Worm (Caenorhabditis elegans) whole organism, late embryonic: ENCODE data around the gene lmd-4.

ENCODE experiments used
- ceh-24 ChIP-seq: sonication (generic microtip); optimal IDR thresholded peaks from 2 replicates; lab custom pipeline; 2016; ENCODE audit warnings: mild to moderate bottlenecking, missing genetic modification characterization, missing compliant biosample characterization
- ceh-30 ChIP-seq: fragments of 150-350 bp; optimal IDR thresholded peaks from 2 replicates; lab custom pipeline; 2014; ENCODE audit warnings: missing biosample characterization, missing genetic modification characterization
- ceh-45 ChIP-seq: fragments of 200-800 bp; sonication (Bioruptor generic); IDR thresholded peaks from 2 replicates; pipeline ENCODE4 v1.3.6; 2022; ENCODE audit warnings: missing genetic modification reagents, missing genetic modification characterization, missing compliant biosample characterization
- elt-4 ChIP-seq: sonication (generic microtip); optimal IDR thresholded peaks from 2 replicates; lab custom pipeline; 2016; ENCODE audit warnings: missing genetic modification characterization, missing compliant biosample characterization
- hlh-30 ChIP-seq: sonication (generic microtip); optimal IDR thresholded peaks from 2 replicates; lab custom pipeline; 2017; ENCODE audit warnings: antibody characterized with exemption, missing genetic modification characterization, missing compliant biosample characterization; ENCODE audit not compliant: insufficient read depth
- hlh-6 ChIP-seq: sonication (generic microtip); optimal IDR thresholded peaks from 2 replicates; lab custom pipeline; 2016; ENCODE audit warnings: missing genotype, missing genetic modification characterization, missing compliant biosample characterization
- hlh-8 ChIP-seq: sonication (generic microtip); optimal IDR thresholded peaks from 2 replicates; lab custom pipeline; 2016; ENCODE audit warnings: missing genotype, missing genetic modification characterization, missing compliant biosample characterization
- lin-11 ChIP-seq: fragments of 200-800 bp; sonication (Bioruptor generic); optimal IDR thresholded peaks from 2 replicates; lab custom pipeline; 2018; ENCODE audit warnings: mild to moderate bottlenecking, missing genetic modification characterization, missing compliant biosample characterization
- nhr-11 ChIP-seq: fragments of 150-350 bp; optimal IDR thresholded peaks from 2 replicates; lab custom pipeline; 2014; ENCODE audit warnings: missing biosample characterization, missing genetic modification characterization
- pag-3 ChIP-seq: sonication (generic microtip); optimal IDR thresholded peaks from 2 replicates; lab custom pipeline; 2016; ENCODE audit warnings: missing compliant biosample characterization, missing genetic modification characterization, borderline replicate concordance
- pha-4 ChIP-seq: fragments of 150-350 bp; optimal IDR thresholded peaks from 2 replicates; lab custom pipeline; 2018; ENCODE audit warnings: missing biosample characterization, missing genetic modification reagents, missing genetic modification characterization
- pros-1 ChIP-seq: fragments of 150-350 bp; optimal IDR thresholded peaks from 2 replicates; lab custom pipeline; 2014; ENCODE audit warnings: missing biosample characterization, missing genetic modification reagents, missing genetic modification characterization
- unc-3 ChIP-seq, 2 experiments: fragments of 200-800 bp in 1 of 2; sonication (Bioruptor generic) in 1 of 2; sonication (generic microtip) in 1 of 2; conservative IDR thresholded peaks in 1 of 2; optimal IDR thresholded peaks in 1 of 2; 2 replicates each; pipeline versions ENCODE4 v1.3.6 to Lab custom; 2016 to 2022; ENCODE audit warnings: missing compliant biosample characterization in 2 of 2, missing genetic modification characterization in 2 of 2, missing genetic modification reagents in 1 of 2
- unc-42 ChIP-seq: sonication (generic microtip); optimal IDR thresholded peaks from 2 replicates; lab custom pipeline; 2016; ENCODE audit warnings: missing genotype, missing genetic modification characterization, missing compliant biosample characterization

- TF ChIP-seq pha-4 (tag; lab: Kevin White, UChicago): no peak
- no peak for TF ChIP-seq ceh-30 (tag; lab: Kevin White, UChicago)
- no peak for TF ChIP-seq nhr-11
- no peak for TF ChIP-seq hlh-30 (tag; lab: Kevin White, UChicago)
- no peak for TF ChIP-seq pros-1
- TF ChIP-seq ceh-24: no peak
- no peak for TF ChIP-seq lin-11 (tag; lab: Kevin White, UChicago)
- no peak for TF ChIP-seq unc-42 (tag; lab: Kevin White, UChicago)
- TF ChIP-seq unc-3 (GFP tag; conservative IDR thresholded peaks at IDR 0.05; lab: Robert Waterston, UW): no peak
- TF ChIP-seq unc-3 (tag; optimal IDR thresholded peaks at IDR 0.05; lab: Kevin White, UChicago): no peak
- TF ChIP-seq elt-4: no peak
- no peak for TF ChIP-seq hlh-8 (tag; lab: Kevin White, UChicago)
- TF ChIP-seq ceh-45 (GFP tag; lab: Robert Waterston, UW): no peak
- TF ChIP-seq pag-3 (tag; lab: Kevin White, UChicago): no peak
- TF ChIP-seq hlh-6 (tag; lab: Kevin White, UChicago): no peak
Measured at ce11 chrV:7352186-7353053, 31.6 kb upstream of the lmd-4 start, which contains the start of the genes srh-231 and srh-275.
